Worm (Caenorhabditis elegans) whole organism, young adult: ENCODE results near the gene tbx-41.

Experiments used
- F37B4.10 ChIP-seq: fragments of 200-800 bp; sonication (Bioruptor generic); IDR thresholded peaks from 2 replicates; pipeline ENCODE4 v1.3.6; 2022; ENCODE audit warnings: missing genetic modification characterization, missing compliant biosample characterization
- F39B2.1 ChIP-seq: fragments of 200-800 bp; sonication (Bioruptor generic); IDR thresholded peaks from 2 replicates; pipeline ENCODE4 v1.3.6; 2022; ENCODE audit warnings: missing genetic modification reagents, missing genetic modification characterization, missing compliant biosample characterization
- hmg-20 ChIP-seq: fragments of 200-800 bp; sonication (Bioruptor generic); IDR thresholded peaks from 2 replicates; pipeline ENCODE4 v1.3.6; 2022; ENCODE audit warnings: missing genetic modification reagents, missing genetic modification characterization, missing compliant biosample characterization
- nfya-1 ChIP-seq: sonication (generic microtip); optimal IDR thresholded peaks from 2 replicates; lab custom pipeline; 2017; ENCODE audit warnings: antibody characterized with exemption, missing compliant biosample characterization, missing genetic modification characterization, borderline replicate concordance; ENCODE audit not compliant: insufficient read depth
- nhr-120 ChIP-seq: fragments of 200-800 bp; sonication (Bioruptor generic); IDR thresholded peaks from 2 replicates; pipeline ENCODE4 v1.3.6; 2022; ENCODE audit warnings: missing genetic modification characterization, missing compliant biosample characterization
- xnd-1 ChIP-seq: sonication (generic microtip); optimal IDR thresholded peaks from 2 replicates; lab custom pipeline; 2016; ENCODE audit warnings: missing genotype, missing genetic modification reagents, missing genetic modification characterization, missing compliant biosample characterization

- TF ChIP-seq F37B4.10: no peak
- no peak for TF ChIP-seq nfya-1 (tag; lab: Kevin White, UChicago)
- TF ChIP-seq xnd-1 (tag; lab: Kevin White, UChicago): no peak
- TF ChIP-seq hmg-20 (GFP tag; lab: Robert Waterston, UW): no peak
- no peak for TF ChIP-seq nhr-120 (GFP tag; lab: Robert Waterston, UW)
- TF ChIP-seq F39B2.1 (GFP tag; lab: Robert Waterston, UW): no peak
Measured at ce11 chrX:1826166-1826565, 38.9 kb upstream of the tbx-41 start, which contains the start of gene C14E2.1.
